Fruit fly (Drosophila melanogaster) whole organism, adult: ENCODE data around the gene CG7730.

Source experiments
- CG11617 ChIP-seq: fragments of 200-800 bp; sonication (Bioruptor generic); optimal IDR thresholded peaks from 2 replicates; lab custom pipeline; 2017; ENCODE audit warnings: mild to moderate bottlenecking, missing biosample characterization, missing genetic modification reagents, missing genetic modification characterization
- CG12768 ChIP-seq: fragments of 200-800 bp; sonication (Bioruptor generic); optimal IDR thresholded peaks from 2 replicates; lab custom pipeline; 2017; ENCODE audit warnings: missing biosample characterization, missing genetic modification characterization, mild to moderate bottlenecking, moderate library complexity, missing genetic modification reagents
- CG14711 ChIP-seq: fragments of 200-800 bp; sonication (Bioruptor generic); optimal IDR thresholded peaks from 2 replicates; lab custom pipeline; 2018; ENCODE audit warnings: missing biosample characterization, mild to moderate bottlenecking, missing genetic modification characterization, moderate library complexity
- CG1620 ChIP-seq: fragments of 200-800 bp; sonication (Bioruptor generic); optimal IDR thresholded peaks from 2 replicates; lab custom pipeline; 2016; ENCODE audit warnings: missing biosample characterization, missing genetic modification characterization
- CG33017 ChIP-seq: fragments of 200-800 bp; sonication (Bioruptor generic); optimal IDR thresholded peaks from 2 replicates; lab custom pipeline; 2018; ENCODE audit warnings: missing biosample characterization, mild to moderate bottlenecking, missing genetic modification characterization, moderate library complexity
- CG5204 ChIP-seq: fragments of 200-800 bp; sonication (Bioruptor generic); optimal IDR thresholded peaks from 2 replicates; lab custom pipeline; 2016; ENCODE audit warnings: missing biosample characterization, missing genetic modification characterization
- CG7045 ChIP-seq: fragments of 200-800 bp; sonication (Bioruptor generic); optimal IDR thresholded peaks from 2 replicates; lab custom pipeline; 2017; ENCODE audit warnings: missing biosample characterization, mild to moderate bottlenecking, missing genetic modification characterization
- CG7101 ChIP-seq: fragments of 200-800 bp; sonication (Bioruptor generic); optimal IDR thresholded peaks from 2 replicates; lab custom pipeline; 2018; ENCODE audit warnings: missing biosample characterization, mild to moderate bottlenecking, missing genetic modification characterization, moderate library complexity
- Clk ChIP-seq: fragments of 200-800 bp; sonication (Bioruptor generic); optimal IDR thresholded peaks from 2 replicates; lab custom pipeline; 2017; ENCODE audit warnings: missing biosample characterization, missing genetic modification characterization
- Crg-1 ChIP-seq: fragments of 200-800 bp; sonication (Bioruptor generic); optimal IDR thresholded peaks from 2 replicates; lab custom pipeline; 2016; ENCODE audit warnings: missing biosample characterization, missing genetic modification characterization
- Hr96 ChIP-seq: fragments of 200-800 bp; sonication (Bioruptor generic); optimal IDR thresholded peaks from 2 replicates; lab custom pipeline; 2016; ENCODE audit warnings: missing biosample characterization, missing genetic modification characterization
- Mnt ChIP-seq: fragments of 200-800 bp; sonication (Bioruptor generic); optimal IDR thresholded peaks from 2 replicates; lab custom pipeline; 2016; ENCODE audit warnings: missing biosample characterization, mild to moderate bottlenecking, missing genetic modification characterization
- bab1 ChIP-seq: fragments of 200-800 bp; sonication (Bioruptor generic); optimal IDR thresholded peaks from 3 replicates; lab custom pipeline; 2019; ENCODE audit warnings: missing biosample characterization, mild to moderate bottlenecking, missing genetic modification characterization, moderate library complexity
- cic ChIP-seq: fragments of 200-800 bp; sonication (Bioruptor generic); optimal IDR thresholded peaks from 2 replicates; lab custom pipeline; 2017; ENCODE audit warnings: missing biosample characterization, mild to moderate bottlenecking, missing genetic modification characterization, moderate library complexity
- cnc ChIP-seq, 2 experiments: fragments of >200 bp; optimal IDR thresholded peaks; 2 replicates each; lab custom pipeline; 2017
- kay ChIP-seq: fragments of 200-800 bp; sonication (Bioruptor generic); peaks from one replicate; lab custom pipeline; 2016; ENCODE audit warnings: missing biosample characterization, missing genetic modification characterization, borderline replicate concordance
- ovo ChIP-seq: fragments of 200-800 bp; sonication (Bioruptor generic); optimal IDR thresholded peaks from 2 replicates; lab custom pipeline; 2016; ENCODE audit warnings: missing biosample characterization, missing genetic modification characterization
- pad ChIP-seq: fragments of 200-800 bp; sonication (Bioruptor generic); optimal IDR thresholded peaks from 3 replicates; lab custom pipeline; 2017; ENCODE audit warnings: missing biosample characterization, missing genetic modification characterization, mild to moderate bottlenecking, moderate library complexity, missing genetic modification reagents
- tj ChIP-seq: fragments of 200-800 bp; sonication (Bioruptor generic); optimal IDR thresholded peaks from 3 replicates; lab custom pipeline; 2017; ENCODE audit warnings: missing biosample characterization, mild to moderate bottlenecking, missing genetic modification characterization, moderate library complexity
- toe ChIP-seq: fragments of 200-800 bp; sonication (Bioruptor generic); optimal IDR thresholded peaks from 2 replicates; lab custom pipeline; 2016; ENCODE audit warnings: missing biosample characterization, missing genetic modification characterization

CG7730 gene

DNA sequence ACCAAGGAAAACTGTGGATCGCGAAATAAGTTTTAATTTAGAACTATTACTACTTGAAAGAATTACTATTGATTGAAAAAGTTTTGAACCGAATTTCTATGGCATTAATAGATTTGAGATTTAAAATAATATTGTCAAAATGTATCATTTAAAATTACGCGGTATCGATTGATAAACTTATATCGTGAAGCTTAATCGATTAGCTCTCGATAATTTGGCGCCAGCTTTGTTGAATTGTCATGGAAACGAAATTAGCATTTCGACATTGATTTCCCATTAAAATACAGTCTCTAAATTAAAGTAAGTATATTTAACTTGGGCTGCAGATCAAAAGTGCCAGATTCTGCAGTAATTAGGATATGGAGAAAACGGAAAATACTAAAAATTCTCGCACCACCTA is at the start of gene CG7730:
TSS of gene CG7730 (plus strand) at position 206 of the 400 bp plus-strand sequence.
- TF ChIP-seq bab1 (GFP tag; lab: Kevin White, UChicago) (no peak), Crg-1 (GFP tag; lab: Kevin White, UChicago) (no peak), CG14711 (tag; lab: Kevin White, UChicago) (no peak), CG7045 (GFP tag; lab: Kevin White, UChicago) (no peak), tj (GFP tag; lab: Kevin White, UChicago) (no peak), toe (GFP tag; lab: Kevin White, UChicago) (no peak), Hr96 (GFP tag; lab: Kevin White, UChicago) (no peak), ovo (no peak), CG11617 (GFP tag; lab: Kevin White, UChicago) (no peak), Clk (GFP tag; lab: Kevin White, UChicago) (no peak), cic (GFP tag; lab: Kevin White, UChicago) (no peak), CG1620 (no peak), Mnt (GFP tag; lab: Kevin White, UChicago) (no peak), kay (no peak), CG33017 (no peak)

DNA sequence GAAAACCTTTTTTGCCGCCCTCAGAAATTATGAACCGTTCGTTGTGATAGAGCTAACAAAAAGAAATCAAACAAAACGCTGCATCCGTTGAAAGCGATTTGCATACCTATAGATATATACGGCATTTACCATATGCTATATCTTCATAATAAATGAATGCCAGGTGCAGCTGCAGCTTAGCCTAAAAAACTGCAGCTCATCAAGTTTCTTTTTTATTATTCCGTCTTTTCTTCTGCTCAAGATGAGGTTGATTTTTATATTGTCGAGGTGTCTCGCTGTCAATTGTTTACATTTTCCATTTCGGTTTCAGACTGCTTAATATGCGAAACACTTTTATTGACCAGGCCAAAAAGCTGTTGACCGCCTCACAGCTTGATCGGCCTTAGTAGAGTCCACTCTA is 48.9 kb upstream of the CG7730 start:
- TF ChIP-seq tj (GFP tag; lab: Kevin White, UChicago) (peak; percentile 27), CG5204 (no peak)

- TF ChIP-seq CG33017 (peak; percentile 51), CG7101 (peak; percentile 27), CG11617 (GFP tag; lab: Kevin White, UChicago) (peak; percentile 24), cic (GFP tag; lab: Kevin White, UChicago) (peak; percentile 91), cnc (optimal IDR thresholded peaks at IDR 0.05; lab: Kevin White, UChicago) (no peak), Clk (GFP tag; lab: Kevin White, UChicago) (peak; percentile 16), CG12768 (GFP tag; lab: Kevin White, UChicago) (peak; percentile 76), pad (GFP tag; lab: Kevin White, UChicago) (peak; percentile 22), CG1620 (no peak), CG7045 (GFP tag; lab: Kevin White, UChicago) (peak; percentile 46), Mnt (GFP tag; lab: Kevin White, UChicago) (peak; percentile 57), bab1 (GFP tag; lab: Kevin White, UChicago) (no peak), tj (GFP tag; lab: Kevin White, UChicago) (peak; percentile 31)
Measured at dm6 chr3L:16981114-16981648, 46.1 kb upstream of the CG7730 start.

DNA sequence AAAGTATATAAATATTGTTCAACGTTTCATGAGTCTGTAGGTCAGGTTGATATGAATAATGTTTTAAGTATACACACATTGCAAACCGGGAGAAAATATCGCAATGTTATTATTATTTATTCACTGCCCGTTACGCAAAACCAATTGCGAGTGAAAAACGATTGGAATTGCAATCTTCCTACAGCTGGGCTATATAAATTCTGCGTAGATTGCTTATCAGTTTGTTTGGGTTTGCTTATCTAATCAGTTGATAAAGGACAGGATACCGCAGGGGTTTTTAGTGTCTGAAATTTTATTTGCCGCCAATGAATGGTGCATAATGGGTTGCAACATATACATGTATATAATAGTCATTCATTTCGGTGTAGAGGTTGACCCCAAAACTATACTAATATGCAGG is 43.3 kb upstream of the CG7730 start:
- peak; percentile 31 for TF ChIP-seq cic (GFP tag; lab: Kevin White, UChicago)
- peak; percentile 78 for TF ChIP-seq kay
- TF ChIP-seq Hr96 (GFP tag; lab: Kevin White, UChicago) = no peak

DNA sequence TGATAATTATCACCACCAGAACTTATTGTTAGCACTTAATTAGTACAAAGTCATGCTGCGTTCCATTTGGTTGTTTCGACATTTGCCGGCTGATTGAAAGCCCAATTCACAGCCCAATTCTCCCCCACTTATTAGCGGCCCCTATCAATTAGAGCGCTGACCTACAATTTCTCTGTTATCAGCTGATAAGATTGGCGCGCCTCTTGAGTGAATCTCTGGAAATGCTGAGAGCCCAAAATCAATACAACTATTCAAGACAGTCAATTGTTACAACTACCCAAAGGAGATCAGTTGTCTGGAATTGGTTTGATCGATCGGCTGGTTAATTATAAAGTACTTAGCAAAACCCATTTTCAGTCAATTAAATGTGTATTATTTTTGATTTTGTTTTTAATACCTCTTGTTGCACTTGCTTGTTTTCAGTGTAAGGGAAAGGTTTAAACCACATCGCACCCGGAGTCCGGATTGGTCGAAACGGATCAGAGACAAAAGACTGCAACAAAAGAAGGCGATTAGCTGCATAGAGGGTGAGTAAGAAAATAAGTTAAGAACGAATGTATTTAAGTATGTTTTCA is 42.4 kb upstream of the CG7730 start:
- TF ChIP-seq CG7045 (GFP tag; lab: Kevin White, UChicago) = no peak
- no peak for TF ChIP-seq CG14711 (tag; lab: Kevin White, UChicago)
- no peak for TF ChIP-seq Hr96 (GFP tag; lab: Kevin White, UChicago)
- peak; percentile 19 for TF ChIP-seq cic (GFP tag; lab: Kevin White, UChicago)
- no peak for TF ChIP-seq pad (GFP tag; lab: Kevin White, UChicago)

dm6 chr3L:16985578-16985977 is 41.7 kb upstream of the CG7730 start:
- TF ChIP-seq kay (peak; percentile 39), CG5204 (no peak), Hr96 (GFP tag; lab: Kevin White, UChicago) (no peak), Clk (GFP tag; lab: Kevin White, UChicago) (no peak), CG14711 (tag; lab: Kevin White, UChicago) (no peak), tj (GFP tag; lab: Kevin White, UChicago) (no peak), CG11617 (GFP tag; lab: Kevin White, UChicago) (no peak)

- TF ChIP-seq Hr96 (GFP tag; lab: Kevin White, UChicago) = peak; percentile 52
- TF ChIP-seq CG14711 (tag; lab: Kevin White, UChicago) = peak; percentile 1
- TF ChIP-seq CG5204 = no peak
- TF ChIP-seq CG12768 (GFP tag; lab: Kevin White, UChicago) = no peak
- no peak for TF ChIP-seq Clk (GFP tag; lab: Kevin White, UChicago)
- peak; percentile 58 for TF ChIP-seq CG7045 (GFP tag; lab: Kevin White, UChicago)
- peak; percentile 16 for TF ChIP-seq cic (GFP tag; lab: Kevin White, UChicago)
- TF ChIP-seq toe (GFP tag; lab: Kevin White, UChicago) = no peak
- peak; percentile 7 for TF ChIP-seq CG1620
- TF ChIP-seq kay = peak; percentile 7
- no peak for TF ChIP-seq Mnt (GFP tag; lab: Kevin White, UChicago)
- TF ChIP-seq CG33017 = no peak
- peak; percentile 54 for TF ChIP-seq pad (GFP tag; lab: Kevin White, UChicago)
- TF ChIP-seq CG11617 (GFP tag; lab: Kevin White, UChicago) = peak; percentile 48
- TF ChIP-seq ovo = no peak
- TF ChIP-seq CG7101 = peak; percentile 16
- peak; percentile 9 for TF ChIP-seq tj (GFP tag; lab: Kevin White, UChicago)
- TF ChIP-seq bab1 (GFP tag; lab: Kevin White, UChicago) = no peak
- TF ChIP-seq cnc (optimal IDR thresholded peaks at IDR 0.05; lab: Kevin White, UChicago) = no peak
- no peak for TF ChIP-seq Crg-1 (GFP tag; lab: Kevin White, UChicago)
Measured at dm6 chr3L:16986062-16987013, 41.0 kb upstream of the CG7730 start.
